Worm (Caenorhabditis elegans) whole organism, young adult: Measurements from ENCODE around the gene C33F10.8.
"Not testable (repeated sequence)": the region's sequence is repeated elsewhere in the genome, so short reads cannot be mapped to it uniquely, and the experiment has no call there.

ENCODE experiments used
- K11D2.4 ChIP-seq: fragments of 200-800 bp; sonication (Bioruptor generic); IDR thresholded peaks from 2 replicates; pipeline ENCODE4 v1.3.6; 2022; ENCODE audit warnings: missing genetic modification reagents, missing genetic modification characterization, missing compliant biosample characterization
- hsf-1 ChIP-seq: fragments of 200-800 bp; sonication (Bioruptor generic); IDR thresholded peaks from 2 replicates; pipeline ENCODE4 v1.3.6; 2022; ENCODE audit warnings: missing genetic modification reagents, missing genetic modification characterization, missing compliant biosample characterization
- repo-1 ChIP-seq: sonication (generic microtip); optimal IDR thresholded peaks from 2 replicates; lab custom pipeline; 2017; ENCODE audit warnings: mild to moderate bottlenecking, missing genetic modification characterization, missing compliant biosample characterization
- sdz-38 ChIP-seq: sonication (generic microtip); optimal IDR thresholded peaks from 2 replicates; lab custom pipeline; 2016; ENCODE audit warnings: missing genotype, missing genetic modification characterization, missing compliant biosample characterization
- sea-2 ChIP-seq: fragments of 200-800 bp; sonication (Bioruptor generic); IDR thresholded peaks from 2 replicates; pipeline ENCODE4 v1.3.6; 2022; ENCODE audit warnings: missing genetic modification characterization, missing compliant biosample characterization

ce11 chrII:4872359-4872758 lies 47.3 kb upstream of the C33F10.8 start:
- TF ChIP-seq repo-1 (tag; lab: Kevin White, UChicago); K11D2.4; sea-2 (GFP tag; lab: Robert Waterston, UW); sdz-38; hsf-1 (GFP tag; lab: Robert Waterston, UW): not testable (repeated sequence)
